Worm (Caenorhabditis elegans) whole organism, young adult: ENCODE results near the gene rps-16.
A peak's percentile ranks its signal among the peaks of the same experiment; 100 is the strongest.

Experiments used
- B0019.2 ChIP-seq: fragments of 200-800 bp; sonication (Bioruptor generic); conservative IDR thresholded peaks from 2 replicates; pipeline ENCODE4 v1.3.6; 2022; ENCODE audit warnings: missing genetic modification reagents, missing genetic modification characterization, missing compliant biosample characterization
- D2030.7 ChIP-seq: fragments of 200-800 bp; sonication (Bioruptor generic); IDR thresholded peaks from 2 replicates; pipeline ENCODE4 v1.3.6; 2022; ENCODE audit warnings: missing genetic modification reagents, missing genetic modification characterization, missing compliant biosample characterization
- F23B12.7 ChIP-seq: sonication (generic microtip); optimal IDR thresholded peaks from 2 replicates; lab custom pipeline; 2017; ENCODE audit warnings: missing genetic modification characterization, mild to moderate bottlenecking, missing compliant biosample characterization, antibody characterized with exemption, moderate library complexity; ENCODE audit not compliant: insufficient read depth
- F33H1.4 ChIP-seq: fragments of 200-800 bp; sonication (Bioruptor generic); IDR thresholded peaks from 2 replicates; pipeline ENCODE4 v1.3.6; 2022; ENCODE audit warnings: missing genetic modification reagents, missing genetic modification characterization, missing compliant biosample characterization
- F49E8.2 ChIP-seq: sonication (generic microtip); optimal IDR thresholded peaks from 3 replicates; lab custom pipeline; 2017; ENCODE audit warnings: missing genetic modification characterization, mild to moderate bottlenecking, missing compliant biosample characterization, antibody characterized with exemption, moderate library complexity; ENCODE audit not compliant: insufficient read depth
- Y67H2A.10 ChIP-seq: fragments of 200-800 bp; sonication (Bioruptor generic); conservative IDR thresholded peaks from 2 replicates; pipeline ENCODE4 v1.3.6; 2022; ENCODE audit warnings: missing genetic modification reagents, missing genetic modification characterization, missing compliant biosample characterization
- Y79H2A.3 ChIP-seq: fragments of 200-800 bp; sonication (Bioruptor generic); conservative IDR thresholded peaks from 2 replicates; pipeline ENCODE4 v1.3.6; 2022; ENCODE audit warnings: missing genetic modification reagents, missing genetic modification characterization, missing compliant biosample characterization
- Y95B8A.8 ChIP-seq: fragments of 200-800 bp; sonication (Bioruptor generic); IDR thresholded peaks from 2 replicates; pipeline ENCODE4 v1.3.6; 2022; ENCODE audit warnings: missing genetic modification reagents, missing genetic modification characterization, missing compliant biosample characterization
- akir-1 ChIP-seq: fragments of 200-800 bp; sonication (Bioruptor generic); optimal IDR thresholded peaks from 2 replicates; lab custom pipeline; 2018; ENCODE audit warnings: mild to moderate bottlenecking, missing genetic modification characterization, moderate library complexity, missing compliant biosample characterization
- aptf-2 ChIP-seq: fragments of 200-800 bp; sonication (Bioruptor generic); conservative IDR thresholded peaks from 2 replicates; pipeline ENCODE4 v1.3.6; 2022; ENCODE audit warnings: missing genetic modification reagents, missing genetic modification characterization, missing compliant biosample characterization
- aptf-3 ChIP-seq: fragments of 200-800 bp; sonication (Bioruptor generic); IDR thresholded peaks from 2 replicates; pipeline ENCODE4 v1.3.6; 2022; ENCODE audit warnings: missing genetic modification characterization, missing compliant biosample characterization
- attf-5 ChIP-seq: fragments of 200-800 bp; sonication (Bioruptor generic); optimal IDR thresholded peaks from 2 replicates; lab custom pipeline; 2018; ENCODE audit warnings: mild to moderate bottlenecking, missing genetic modification characterization, missing compliant biosample characterization
- cebp-1 ChIP-seq, 2 experiments: fragments of 200-800 bp in 1 of 2; sonication (Bioruptor generic) in 1 of 2; sonication (generic microtip) in 1 of 2; IDR thresholded peaks in 1 of 2; optimal IDR thresholded peaks in 1 of 2; 2 replicates each; pipeline versions ENCODE4 v1.3.6 to Lab custom; 2017 to 2022; ENCODE audit warnings: missing compliant biosample characterization in 2 of 2, missing genetic modification characterization in 2 of 2, mild to moderate bottlenecking in 1 of 2, missing genetic modification reagents in 1 of 2, moderate library complexity in 1 of 2
- ceh-100 ChIP-seq: fragments of 200-800 bp; sonication (Bioruptor generic); IDR thresholded peaks from 2 replicates; pipeline ENCODE4 v1.3.6; 2022; ENCODE audit warnings: missing genetic modification reagents, missing genetic modification characterization, missing compliant biosample characterization
- ceh-58 ChIP-seq: fragments of 200-800 bp; sonication (Bioruptor generic); IDR thresholded peaks from 2 replicates; pipeline ENCODE4 v1.3.6; 2022; ENCODE audit warnings: missing genetic modification characterization, missing compliant biosample characterization
- chd-7 ChIP-seq: sonication (generic microtip); optimal IDR thresholded peaks from 2 replicates; lab custom pipeline; 2016; ENCODE audit warnings: mild to moderate bottlenecking, missing genetic modification characterization, moderate library complexity, missing compliant biosample characterization
- die-1 ChIP-seq: sonication (generic microtip); optimal IDR thresholded peaks from 2 replicates; lab custom pipeline; 2016; ENCODE audit warnings: missing genotype, mild to moderate bottlenecking, missing genetic modification characterization, missing compliant biosample characterization
- dox-1 ChIP-seq: fragments of 200-800 bp; sonication (Bioruptor generic); IDR thresholded peaks from 2 replicates; pipeline ENCODE4 v1.3.6; 2022; ENCODE audit warnings: missing genetic modification reagents, missing genetic modification characterization, missing compliant biosample characterization
- dpff-1 ChIP-seq: sonication (generic microtip); optimal IDR thresholded peaks from 2 replicates; lab custom pipeline; 2017; ENCODE audit warnings: mild to moderate bottlenecking, missing genetic modification characterization, missing compliant biosample characterization
- efl-1 ChIP-seq: fragments of 150-350 bp; optimal IDR thresholded peaks from 2 replicates; lab custom pipeline; 2014; ENCODE audit warnings: missing biosample characterization, missing genetic modification reagents, missing genetic modification characterization
- ekl-4 ChIP-seq: fragments of 200-800 bp; sonication (Bioruptor generic); IDR thresholded peaks from 2 replicates; pipeline ENCODE4 v1.3.6; 2022; ENCODE audit warnings: missing genetic modification reagents, missing genetic modification characterization, missing compliant biosample characterization
- ets-4 ChIP-seq: fragments of 200-800 bp; sonication (Bioruptor generic); optimal IDR thresholded peaks from 2 replicates; lab custom pipeline; 2018; ENCODE audit warnings: mild to moderate bottlenecking, missing genetic modification characterization, missing compliant biosample characterization
- him-1 ChIP-seq: sonication (generic microtip); optimal IDR thresholded peaks from 2 replicates; lab custom pipeline; 2016; ENCODE audit warnings: missing genotype, missing genetic modification reagents, missing genetic modification characterization, missing compliant biosample characterization
- hlh-26 ChIP-seq: fragments of 200-800 bp; sonication (Bioruptor generic); conservative IDR thresholded peaks from 2 replicates; pipeline ENCODE4 v1.3.6; 2022; ENCODE audit warnings: missing genetic modification reagents, missing genetic modification characterization, missing compliant biosample characterization
- let-526 ChIP-seq: fragments of 200-800 bp; sonication (Bioruptor generic); IDR thresholded peaks from 2 replicates; pipeline ENCODE4 v1.3.6; 2022; ENCODE audit warnings: missing genetic modification reagents, missing genetic modification characterization, missing compliant biosample characterization
- lin-35 ChIP-seq, 3 experiments: fragments of 150-350 bp in 2 of 3; sonication (generic microtip) in 1 of 3; optimal IDR thresholded peaks; 2 replicates each; lab custom pipeline; 2014 to 2018; ENCODE audit warnings: missing biosample characterization in 3 of 3, missing genetic modification characterization in 3 of 3, missing genetic modification reagents in 3 of 3
- lin-54 ChIP-seq: fragments of 200-800 bp; sonication (Bioruptor generic); optimal IDR thresholded peaks from 2 replicates; lab custom pipeline; 2018; ENCODE audit warnings: mild to moderate bottlenecking, missing genetic modification characterization, missing compliant biosample characterization
- madf-10 ChIP-seq: sonication (generic microtip); optimal IDR thresholded peaks from 2 replicates; lab custom pipeline; 2016; ENCODE audit warnings: mild to moderate bottlenecking, missing genetic modification characterization, missing compliant biosample characterization
- madf-8 ChIP-seq: fragments of 200-800 bp; sonication (Bioruptor generic); conservative IDR thresholded peaks from 2 replicates; pipeline ENCODE4 v1.3.6; 2022; ENCODE audit warnings: missing genetic modification reagents, missing genetic modification characterization, missing compliant biosample characterization
- mes-4 ChIP-seq: sonication (generic microtip); optimal IDR thresholded peaks from 2 replicates; lab custom pipeline; 2016; ENCODE audit warnings: missing genotype, missing genetic modification characterization, missing compliant biosample characterization
- nhr-120 ChIP-seq: fragments of 200-800 bp; sonication (Bioruptor generic); IDR thresholded peaks from 2 replicates; pipeline ENCODE4 v1.3.6; 2022; ENCODE audit warnings: missing genetic modification characterization, missing compliant biosample characterization
- nhr-80 ChIP-seq: sonication (generic microtip); optimal IDR thresholded peaks from 2 replicates; lab custom pipeline; 2016; ENCODE audit warnings: missing genetic modification characterization, missing compliant biosample characterization
- pha-4 ChIP-seq: fragments of 150-350 bp; sonication (generic microtip); optimal IDR thresholded peaks from 2 replicates; lab custom pipeline; 2014; ENCODE audit warnings: missing biosample characterization, missing genetic modification reagents, missing genetic modification characterization
- rcor-1 ChIP-seq: fragments of 200-800 bp; sonication (Bioruptor generic); IDR thresholded peaks from 2 replicates; pipeline ENCODE4 v1.3.6; 2022; ENCODE audit warnings: missing genetic modification reagents, missing genetic modification characterization, missing compliant biosample characterization
- snpc-1.1 ChIP-seq: sonication (generic microtip); optimal IDR thresholded peaks from 2 replicates; lab custom pipeline; 2017; ENCODE audit warnings: missing genetic modification characterization, mild to moderate bottlenecking, missing compliant biosample characterization, antibody characterized with exemption, moderate library complexity, missing genotype, missing genetic modification reagents; ENCODE audit not compliant: insufficient read depth
- snpc-1.3 ChIP-seq: sonication (generic microtip); optimal IDR thresholded peaks from 2 replicates; lab custom pipeline; 2017; ENCODE audit warnings: missing genetic modification characterization, mild to moderate bottlenecking, missing compliant biosample characterization, antibody characterized with exemption, moderate library complexity, missing genotype, missing genetic modification reagents; ENCODE audit not compliant: insufficient read depth
- snpc-4 ChIP-seq, 5 experiments: fragments of 150-350 bp in 1 of 5; sonication (generic microtip) in 4 of 5; optimal IDR thresholded peaks; 2 replicates each; lab custom pipeline; 2014 to 2018; ENCODE audit warnings: missing genetic modification characterization in 5 of 5, missing biosample characterization in 3 of 5, antibody characterized with exemption in 2 of 5, mild to moderate bottlenecking in 2 of 5, missing compliant biosample characterization in 2 of 5, missing genotype in 2 of 5, moderate library complexity in 2 of 5, missing genetic modification reagents in 1 of 5
- tbp1 ChIP-seq: fragments of 200-800 bp; sonication (Bioruptor generic); optimal IDR thresholded peaks from 2 replicates; lab custom pipeline; 2018; ENCODE audit warnings: mild to moderate bottlenecking, missing genetic modification characterization, missing compliant biosample characterization
- tbx-9 ChIP-seq: sonication (generic microtip); optimal IDR thresholded peaks from 2 replicates; lab custom pipeline; 2016; ENCODE audit warnings: borderline replicate concordance, missing genetic modification characterization, inconsistent platforms, missing compliant biosample characterization
- tlf-1 ChIP-seq: fragments of 200-800 bp; sonication (Bioruptor generic); optimal IDR thresholded peaks from 2 replicates; lab custom pipeline; 2018; ENCODE audit warnings: mild to moderate bottlenecking, missing genetic modification characterization, missing compliant biosample characterization
- zfh-2 ChIP-seq: fragments of 200-800 bp; sonication (Bioruptor generic); conservative IDR thresholded peaks from 2 replicates; pipeline ENCODE4 v1.3.6; 2022; ENCODE audit warnings: missing genetic modification reagents, missing genetic modification characterization, missing compliant biosample characterization
- zim-3 ChIP-seq: sonication (generic microtip); optimal IDR thresholded peaks from 2 replicates; lab custom pipeline; 2017; ENCODE audit warnings: mild to moderate bottlenecking, missing genetic modification characterization, moderate library complexity, missing compliant biosample characterization
- ztf-25 ChIP-seq: fragments of 200-800 bp; sonication (Bioruptor generic); IDR thresholded peaks from 2 replicates; pipeline ENCODE4 v1.3.6; 2022; ENCODE audit warnings: missing genetic modification reagents, missing genetic modification characterization, missing compliant biosample characterization
- ztf-28 ChIP-seq: fragments of 200-800 bp; sonication (Bioruptor generic); IDR thresholded peaks from 2 replicates; pipeline ENCODE4 v1.3.6; 2022; ENCODE audit warnings: missing genetic modification reagents, missing genetic modification characterization, missing compliant biosample characterization
- ztf-6 ChIP-seq: fragments of 200-800 bp; sonication (Bioruptor generic); IDR thresholded peaks from 2 replicates; pipeline ENCODE4 v1.3.6; 2022; ENCODE audit warnings: missing genetic modification reagents, missing genetic modification characterization, missing compliant biosample characterization

Gene rps-16

ce11 chrV:15002184-15002690, 1.9 kb upstream of the rps-16 start, which contains the start of the genes fib-1 and mut-15 (continued):
- peak; percentile 86 for TF ChIP-seq rcor-1
- 0 out of 2 replicates have a peak, but pooled peaks have one; percentile 61 for TF ChIP-seq let-526 (GFP tag; lab: Robert Waterston, UW)
- TF ChIP-seq madf-10 (tag; lab: Kevin White, UChicago) = peak; percentile 82
- peak in 2 of 3 experiments; percentile 48 to 80 for TF ChIP-seq lin-35 (GFP tag; optimal IDR thresholded peaks at IDR 0.05; lab: Kevin White, UChicago)
- TF ChIP-seq mes-4 (tag; lab: Kevin White, UChicago) = no peak
- no peak for TF ChIP-seq Y79H2A.3 (GFP tag; lab: Robert Waterston, UW)
- TF ChIP-seq tbx-9 (tag; lab: Kevin White, UChicago) = no peak
- peak; percentile 85 for TF ChIP-seq pha-4 (tag; lab: Kevin White, UChicago)
- TF ChIP-seq F33H1.4 (GFP tag; lab: Robert Waterston, UW) = peak; percentile 98
- peak; percentile 90 for TF ChIP-seq dox-1
- TF ChIP-seq ztf-25 (GFP tag; lab: Robert Waterston, UW) = 0 out of 2 replicates have a peak, but pooled peaks have one; percentile 14
- TF ChIP-seq hlh-26 (GFP tag; lab: Robert Waterston, UW) = no peak
- TF ChIP-seq F23B12.7 (tag; lab: Kevin White, UChicago) = peak; percentile 86
- no peak for TF ChIP-seq ztf-6 (GFP tag; lab: Robert Waterston, UW)
- peak; percentile 18 for TF ChIP-seq him-1 (tag; lab: Kevin White, UChicago)
- peak; percentile 95 for TF ChIP-seq ztf-28 (GFP tag; lab: Robert Waterston, UW)
- TF ChIP-seq nhr-120 (GFP tag; lab: Robert Waterston, UW) = no peak
- peak; percentile 46; the same call in 1 of the 2 replicates for TF ChIP-seq cebp-1 (GFP tag; IDR thresholded peaks at IDR 0.05; lab: Robert Waterston, UW)
- TF ChIP-seq cebp-1 (tag; optimal IDR thresholded peaks at IDR 0.05; lab: Kevin White, UChicago) = peak; percentile 84
- TF ChIP-seq chd-7 = peak; percentile 13
- no peak for TF ChIP-seq dpff-1 (tag; lab: Kevin White, UChicago)
- peak; percentile 78 for TF ChIP-seq aptf-2 (GFP tag; lab: Robert Waterston, UW)
- peak; percentile 98 for TF ChIP-seq ceh-100 (GFP tag; lab: Robert Waterston, UW)
- no peak for TF ChIP-seq die-1 (tag; lab: Kevin White, UChicago)
- peak; percentile 80 for TF ChIP-seq tlf-1 (GFP tag; lab: Kevin White, UChicago)
- TF ChIP-seq lin-54 (GFP tag; lab: Kevin White, UChicago) = peak; percentile 80
- peak; percentile 76; the same call in 1 of the 2 replicates for TF ChIP-seq Y67H2A.10
- peak; percentile 95 for TF ChIP-seq attf-5 (GFP tag; lab: Kevin White, UChicago)
- TF ChIP-seq zim-3 (tag; lab: Kevin White, UChicago) = no peak
- peak; percentile 23 for TF ChIP-seq snpc-1.1
- peak; percentile 84 for TF ChIP-seq ekl-4 (GFP tag; lab: Robert Waterston, UW)
- TF ChIP-seq B0019.2 (GFP tag; lab: Robert Waterston, UW) = peak; percentile 59; the same call in 1 of the 2 replicates
- TF ChIP-seq ets-4 (GFP tag; lab: Kevin White, UChicago) = no peak
- no peak for TF ChIP-seq aptf-3
- TF ChIP-seq Y95B8A.8 (GFP tag; lab: Robert Waterston, UW) = peak; percentile 71; the same call in 1 of the 2 replicates
- TF ChIP-seq efl-1 = peak; percentile 66
- peak; percentile 93 for TF ChIP-seq D2030.7 (GFP tag; lab: Robert Waterston, UW)
- TF ChIP-seq tbp1 (GFP tag; lab: Kevin White, UChicago) = peak; percentile 72
- peak; percentile 49 for TF ChIP-seq snpc-1.3 (tag; lab: Kevin White, UChicago)
- no peak for TF ChIP-seq ceh-58
- peak; percentile 69 for TF ChIP-seq snpc-4 (GFP tag; optimal IDR thresholded peaks at IDR 0.05; lab: Kevin White, UChicago)
- peak; percentile 66 to 83 (median 75) for TF ChIP-seq snpc-4 (tag; optimal IDR thresholded peaks at IDR 0.05; lab: Kevin White, UChicago)
- TF ChIP-seq nhr-80 (tag; lab: Kevin White, UChicago) = peak; percentile 56
- peak; percentile 81 for TF ChIP-seq F49E8.2 (tag; lab: Kevin White, UChicago)
- TF ChIP-seq akir-1 (GFP tag; lab: Kevin White, UChicago) = peak; percentile 47
- TF ChIP-seq zfh-2 (GFP tag; lab: Robert Waterston, UW) = no peak
- peak; percentile 71 for TF ChIP-seq madf-8
